Worm (Caenorhabditis elegans) whole organism, L2 larva: ENCODE results near the gene Y56A3A.41.

Experiments used
- elt-3 ChIP-seq: sonication (generic microtip); optimal IDR thresholded peaks from 2 replicates; lab custom pipeline; 2017; ENCODE audit warnings: missing biosample characterization, missing genetic modification characterization
- fos-1 ChIP-seq: fragments of 150-350 bp; optimal IDR thresholded peaks from 2 replicates; lab custom pipeline; 2014; ENCODE audit warnings: missing biosample characterization, missing genetic modification characterization
- nhr-237 ChIP-seq: fragments of 150-350 bp; optimal IDR thresholded peaks from 2 replicates; lab custom pipeline; 2014; ENCODE audit warnings: missing biosample characterization, missing genetic modification characterization
- unc-62 ChIP-seq: fragments of 150-350 bp; optimal IDR thresholded peaks from 2 replicates; lab custom pipeline; 2014; ENCODE audit warnings: missing biosample characterization, missing genetic modification reagents, missing genetic modification characterization

- TF ChIP-seq elt-3 (tag; lab: Kevin White, UChicago) (no peak), nhr-237 (tag; lab: Kevin White, UChicago) (no peak), fos-1 (tag; lab: Kevin White, UChicago) (no peak), unc-62 (GFP tag; lab: Kevin White, UChicago) (no peak)
Measured at ce11 chrIII:11909778-11910177, 16.9 kb upstream of the Y56A3A.41 start, which contains the start of gene faah-4.
